Fruit fly (Drosophila melanogaster): Measurements from ENCODE around the gene Nelf-A.

The Nelf-A gene

DNA sequence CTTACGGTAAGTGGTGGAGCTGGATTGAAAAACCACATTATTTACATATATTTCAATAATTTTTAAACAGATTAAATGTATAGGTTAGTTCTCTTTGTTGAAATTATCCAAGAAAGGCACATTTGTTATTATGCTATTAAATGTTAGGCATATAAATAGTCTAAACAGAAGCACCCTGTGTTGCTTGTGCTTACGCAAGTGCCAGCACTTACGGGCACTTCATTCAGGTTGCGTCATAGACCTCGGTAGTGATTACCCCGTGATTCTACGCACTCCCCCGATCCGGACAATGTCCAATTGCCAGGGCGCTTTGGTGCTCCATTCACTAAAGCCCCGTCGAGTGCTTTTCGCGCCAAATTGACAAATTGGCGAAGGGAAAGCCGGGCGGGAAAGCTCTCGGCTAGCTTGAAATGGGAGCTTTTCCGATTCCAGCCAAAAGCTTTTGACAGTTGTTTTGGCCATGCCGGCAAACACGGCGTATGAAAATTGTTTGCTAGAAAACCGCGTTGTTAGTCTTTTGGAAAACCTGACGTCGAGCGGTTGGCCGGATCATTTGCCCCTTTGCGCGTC is 23.1 kb downstream of the Nelf-A start, which contains the start of gene ETHR (continued):
- TF ChIP-seq CG9797 (GFP tag; optimal IDR thresholded peaks at IDR 0.05) = no peak
- peak; percentile 51 for TF ChIP-seq CG12659 (GFP tag; optimal IDR thresholded peaks at IDR 0.05)
- peak; percentile 77; the same call in 2 of the 3 replicates for TF ChIP-seq so (GFP tag; IDR thresholded peaks at IDR 0.05)
- TF ChIP-seq onecut (GFP tag; IDR thresholded peaks at IDR 0.05) = peak; percentile 10; the same call in 1 of the 2 replicates
- no peak for TF ChIP-seq CG1832 (GFP tag; optimal IDR thresholded peaks at IDR 0.05)
- TF ChIP-seq CG6654 (GFP tag; optimal IDR thresholded peaks at IDR 0.05) = no peak
- TF ChIP-seq CG2712 (tag; optimal IDR thresholded peaks at IDR 0.05) = no peak
- peak; percentile 45; the same call in 1 of the 2 replicates for TF ChIP-seq CG13287 (GFP tag; IDR thresholded peaks at IDR 0.05; ENCODE audit: partially characterized antibody)
- peak; percentile 29 for TF ChIP-seq CG12219 (GFP tag; optimal IDR thresholded peaks at IDR 0.05)
- TF ChIP-seq nerfin-2 (GFP tag; IDR thresholded peaks at IDR 0.05; ENCODE audit: partially characterized antibody) = no peak
- TF ChIP-seq ara (GFP tag; IDR thresholded peaks at IDR 0.05) = no peak
- TF ChIP-seq CG9727 (GFP tag; optimal IDR thresholded peaks at IDR 0.05) = peak; percentile 47
- TF ChIP-seq trh (GFP tag; optimal IDR thresholded peaks at IDR 0.05) = no peak
- TF ChIP-seq chn (GFP tag; optimal IDR thresholded peaks at IDR 0.05) = no peak
- TF ChIP-seq Atf6 (GFP tag; IDR thresholded peaks at IDR 0.05) = peak; percentile 75
- peak; percentile 39 for TF ChIP-seq CG13775 (GFP tag; optimal IDR thresholded peaks at IDR 0.05)
- TF ChIP-seq CG15073 (GFP tag; optimal IDR thresholded peaks at IDR 0.05) = no peak
- TF ChIP-seq CG4820 (GFP tag; optimal IDR thresholded peaks at IDR 0.05) = no peak
- no peak for TF ChIP-seq CG17802 (tag; optimal IDR thresholded peaks at IDR 0.05)
- 0 out of 3 replicates have a peak, but pooled peaks have one; percentile 17 for TF ChIP-seq z (GFP tag; IDR thresholded peaks at IDR 0.05)
- peak; percentile 84 for TF ChIP-seq sug (tag; optimal IDR thresholded peaks at IDR 0.05)
- TF ChIP-seq CG12071 (GFP tag; optimal IDR thresholded peaks at IDR 0.05) = peak; percentile 40
- no peak for TF ChIP-seq nerfin-1 (tag; optimal IDR thresholded peaks at IDR 0.05)
- TF ChIP-seq pita (GFP tag; optimal IDR thresholded peaks at IDR 0.05) = no peak
- TF ChIP-seq Elba2 (GFP tag; optimal IDR thresholded peaks at IDR 0.05) = no peak
- TF ChIP-seq CG7987 (GFP tag; optimal IDR thresholded peaks at IDR 0.05) = peak; percentile 10
- TF ChIP-seq MTF-1 (GFP tag; optimal IDR thresholded peaks at IDR 0.05; ENCODE audit: borderline replicate concordance) = no peak
- TF ChIP-seq sens (GFP tag) = peak; percentile 38
- TF ChIP-seq CG17385 (GFP tag; optimal IDR thresholded peaks at IDR 0.05) = peak; percentile 51
- TF ChIP-seq CG8765 (GFP tag; IDR thresholded peaks at IDR 0.05) = no peak
- peak; percentile 54 for TF ChIP-seq CG8281 (tag; optimal IDR thresholded peaks at IDR 0.05)
- TF ChIP-seq btn (GFP tag; optimal IDR thresholded peaks at IDR 0.05) = no peak
- no peak for TF ChIP-seq Bdp1 (GFP tag; optimal IDR thresholded peaks at IDR 0.05)
- TF ChIP-seq Taf1 (GFP tag; IDR thresholded peaks at IDR 0.05) = no peak; the same call in 1 of the 2 replicates
- TF ChIP-seq gfzf (GFP tag; optimal IDR thresholded peaks at IDR 0.05) = no peak
- no peak for TF ChIP-seq fd102C (GFP tag; optimal IDR thresholded peaks at IDR 0.05)
- no peak for TF ChIP-seq crc (GFP tag; optimal IDR thresholded peaks at IDR 0.05)
- peak; percentile 56 for TF ChIP-seq Fer1 (GFP tag; optimal IDR thresholded peaks at IDR 0.05)
- peak; percentile 68 for TF ChIP-seq HHEX (GFP tag; optimal IDR thresholded peaks at IDR 0.05)
- no peak for TF ChIP-seq Gsc (GFP tag; IDR thresholded peaks at IDR 0.05)
- no peak for TF ChIP-seq Opbp (GFP tag; IDR thresholded peaks at IDR 0.05; ENCODE audit: partially characterized antibody)
- no peak; the same call in 1 of the 2 replicates for TF ChIP-seq Bgb (GFP tag; IDR thresholded peaks at IDR 0.05; ENCODE audit: partially characterized antibody)
- TF ChIP-seq CG8290 (GFP tag; optimal IDR thresholded peaks at IDR 0.05) = no peak
- TF ChIP-seq CG8290 (tag; optimal IDR thresholded peaks at IDR 0.05) = peak in 1 of 2 experiments; percentile 77
- no peak for TF ChIP-seq HLH3B (GFP tag; IDR thresholded peaks at IDR 0.05)
- TF ChIP-seq Sox102F (GFP tag; optimal IDR thresholded peaks at IDR 0.05) = peak; percentile 25
- peak; percentile 73 for TF ChIP-seq CG2678 (tag; optimal IDR thresholded peaks at IDR 0.05)
- peak; percentile 74; the same call in 1 of the 2 replicates for TF ChIP-seq E2f1 (GFP tag; IDR thresholded peaks at IDR 0.05)
- TF ChIP-seq Lhr (GFP tag; optimal IDR thresholded peaks at IDR 0.05) = no peak
- peak; percentile 25 for TF ChIP-seq CrebB (tag; optimal IDR thresholded peaks at IDR 0.05)
